Worm (Caenorhabditis elegans) whole organism, L2 larva: ENCODE data around the gene egl-27.

Source experiments
- C34F6.9 ChIP-seq: fragments of 150-350 bp; optimal IDR thresholded peaks from 2 replicates; lab custom pipeline; 2014; ENCODE audit warnings: missing biosample characterization, missing genetic modification characterization
- F13H6.1 ChIP-seq: sonication (generic microtip); optimal IDR thresholded peaks from 2 replicates; lab custom pipeline; 2016; ENCODE audit warnings: missing genetic modification characterization, missing compliant biosample characterization
- R02D3.7 ChIP-seq: fragments of 150-350 bp; optimal IDR thresholded peaks from 2 replicates; lab custom pipeline; 2014; ENCODE audit warnings: missing biosample characterization, missing genetic modification characterization
- Y55F3AM.14 ChIP-seq: fragments of 200-800 bp; sonication (Bioruptor generic); optimal IDR thresholded peaks from 2 replicates; lab custom pipeline; 2018; ENCODE audit warnings: mild to moderate bottlenecking, missing genetic modification characterization, missing compliant biosample characterization
- ZK546.5 ChIP-seq: sonication (generic microtip); optimal IDR thresholded peaks from 2 replicates; lab custom pipeline; 2017; ENCODE audit warnings: missing biosample characterization, missing genetic modification characterization
- alr-1 ChIP-seq: fragments of 150-350 bp; optimal IDR thresholded peaks from 2 replicates; lab custom pipeline; 2014; ENCODE audit warnings: missing biosample characterization, missing genetic modification characterization
- aly-2 ChIP-seq: fragments of 150-350 bp; optimal IDR thresholded peaks from 2 replicates; lab custom pipeline; 2014; ENCODE audit warnings: missing biosample characterization, missing genetic modification characterization
- ama-1 ChIP-seq: fragments of 150-350 bp; optimal IDR thresholded peaks from 2 replicates; lab custom pipeline; 2018; ENCODE audit warnings: inconsistent platforms
- blmp-1 ChIP-seq: sonication (generic microtip); optimal IDR thresholded peaks from 2 replicates; lab custom pipeline; 2017; ENCODE audit warnings: missing genetic modification characterization, mild to moderate bottlenecking, missing compliant biosample characterization, antibody characterized with exemption, moderate library complexity; ENCODE audit not compliant: insufficient read depth
- ceh-16 ChIP-seq: fragments of 150-350 bp; optimal IDR thresholded peaks from 2 replicates; lab custom pipeline; 2014; ENCODE audit warnings: missing biosample characterization, missing genetic modification characterization
- ceh-82 ChIP-seq: fragments of 150-350 bp; optimal IDR thresholded peaks from 2 replicates; lab custom pipeline; 2014; ENCODE audit warnings: missing biosample characterization, missing genetic modification characterization
- crh-2 ChIP-seq: sonication (generic microtip); optimal IDR thresholded peaks from 2 replicates; lab custom pipeline; 2017; ENCODE audit warnings: missing biosample characterization, missing genetic modification characterization
- dmd-4 ChIP-seq: sonication (generic microtip); optimal IDR thresholded peaks from 2 replicates; lab custom pipeline; 2017; ENCODE audit warnings: missing biosample characterization, missing genetic modification characterization
- egl-27 ChIP-seq: sonication (generic microtip); optimal IDR thresholded peaks from 3 replicates; lab custom pipeline; 2017; ENCODE audit warnings: missing biosample characterization, missing genetic modification reagents, missing genetic modification characterization
- elt-1 ChIP-seq: fragments of 150-350 bp; optimal IDR thresholded peaks from 2 replicates; lab custom pipeline; 2014; ENCODE audit warnings: missing biosample characterization, missing genetic modification characterization
- elt-3 ChIP-seq: sonication (generic microtip); optimal IDR thresholded peaks from 2 replicates; lab custom pipeline; 2017; ENCODE audit warnings: missing biosample characterization, missing genetic modification characterization
- fos-1 ChIP-seq: fragments of 150-350 bp; optimal IDR thresholded peaks from 2 replicates; lab custom pipeline; 2014; ENCODE audit warnings: missing biosample characterization, missing genetic modification characterization
- gmeb-1 ChIP-seq: fragments of 150-350 bp; optimal IDR thresholded peaks from 2 replicates; lab custom pipeline; 2014; ENCODE audit warnings: missing biosample characterization, missing genetic modification characterization
- lin-11 ChIP-seq: fragments of 150-350 bp; sonication (generic microtip); optimal IDR thresholded peaks from 2 replicates; lab custom pipeline; 2014; ENCODE audit warnings: missing biosample characterization, missing genetic modification characterization, inconsistent platforms, mixed read lengths
- lin-13 ChIP-seq: fragments of 150-350 bp; optimal IDR thresholded peaks from 2 replicates; lab custom pipeline; 2014; ENCODE audit warnings: missing biosample characterization, missing genetic modification reagents, missing genetic modification characterization
- lin-39 ChIP-seq: fragments of 150-350 bp; optimal IDR thresholded peaks from 2 replicates; lab custom pipeline; 2014; ENCODE audit warnings: missing biosample characterization, missing genetic modification reagents, missing genetic modification characterization
- lsy-2 ChIP-seq, 2 experiments: fragments of 150-350 bp in 1 of 2; sonication (generic microtip) in 1 of 2; optimal IDR thresholded peaks; 2 replicates each; lab custom pipeline; 2014 to 2017; ENCODE audit warnings: missing biosample characterization in 2 of 2, missing genetic modification characterization in 2 of 2
- mab-5 ChIP-seq: fragments of 150-350 bp; optimal IDR thresholded peaks from 2 replicates; lab custom pipeline; 2014; ENCODE audit warnings: missing biosample characterization, missing genetic modification characterization
- mbf-1 ChIP-seq: sonication (generic microtip); optimal IDR thresholded peaks from 2 replicates; lab custom pipeline; 2017; ENCODE audit warnings: missing biosample characterization, missing genetic modification characterization
- mdl-1 ChIP-seq, 2 experiments: fragments of 150-350 bp in 1 of 2; sonication (generic microtip) in 1 of 2; optimal IDR thresholded peaks; 2 replicates each; lab custom pipeline; 2017; ENCODE audit warnings: missing biosample characterization in 2 of 2, missing genetic modification characterization in 2 of 2
- nhr-10 ChIP-seq: sonication (generic microtip); optimal IDR thresholded peaks from 2 replicates; lab custom pipeline; 2017; ENCODE audit warnings: missing biosample characterization, missing genetic modification characterization
- nhr-11 ChIP-seq: fragments of 150-350 bp; optimal IDR thresholded peaks from 2 replicates; lab custom pipeline; 2014; ENCODE audit warnings: missing biosample characterization, missing genetic modification characterization
- nhr-12 ChIP-seq: fragments of 150-350 bp; optimal IDR thresholded peaks from 2 replicates; lab custom pipeline; 2014; ENCODE audit warnings: missing biosample characterization, missing genetic modification characterization
- nhr-129 ChIP-seq: fragments of 150-350 bp; optimal IDR thresholded peaks from 2 replicates; lab custom pipeline; 2014; ENCODE audit warnings: missing biosample characterization, missing genetic modification characterization
- nhr-21 ChIP-seq: fragments of 150-350 bp; optimal IDR thresholded peaks from 2 replicates; lab custom pipeline; 2014; ENCODE audit warnings: missing biosample characterization, missing genetic modification characterization
- nhr-23 ChIP-seq: fragments of 150-350 bp; optimal IDR thresholded peaks from 2 replicates; lab custom pipeline; 2014; ENCODE audit warnings: missing biosample characterization, missing genetic modification reagents, missing genetic modification characterization
- nhr-237 ChIP-seq: fragments of 150-350 bp; optimal IDR thresholded peaks from 2 replicates; lab custom pipeline; 2014; ENCODE audit warnings: missing biosample characterization, missing genetic modification characterization
- nhr-25 ChIP-seq: fragments of 150-350 bp; sonication (generic microtip); optimal IDR thresholded peaks from 3 replicates; lab custom pipeline; 2014; ENCODE audit warnings: missing biosample characterization, missing genetic modification characterization
- nhr-6 ChIP-seq: fragments of 150-350 bp; optimal IDR thresholded peaks from 2 replicates; lab custom pipeline; 2014; ENCODE audit warnings: missing biosample characterization, missing genetic modification characterization
- nhr-77 ChIP-seq: fragments of 150-350 bp; optimal IDR thresholded peaks from 2 replicates; lab custom pipeline; 2014; ENCODE audit warnings: missing biosample characterization, missing genetic modification characterization
- peb-1 ChIP-seq: fragments of 150-350 bp; optimal IDR thresholded peaks from 2 replicates; lab custom pipeline; 2014; ENCODE audit warnings: missing biosample characterization, missing genetic modification characterization
- sem-4 ChIP-seq: fragments of 150-350 bp; optimal IDR thresholded peaks from 2 replicates; lab custom pipeline; 2014; ENCODE audit warnings: missing biosample characterization, missing genetic modification reagents, missing genetic modification characterization
- skn-1 ChIP-seq: sonication (generic microtip); optimal IDR thresholded peaks from 2 replicates; lab custom pipeline; 2017; ENCODE audit warnings: missing biosample characterization, missing genetic modification characterization
- sma-3 ChIP-seq: sonication (generic microtip); optimal IDR thresholded peaks from 2 replicates; lab custom pipeline; 2016; ENCODE audit warnings: missing genetic modification reagents, missing genetic modification characterization, missing compliant biosample characterization
- sma-9 ChIP-seq, 2 experiments: fragments of 150-350 bp in 1 of 2; sonication (generic microtip) in 1 of 2; optimal IDR thresholded peaks; 2 replicates each; lab custom pipeline; 2014 to 2016; ENCODE audit warnings: missing genetic modification characterization in 2 of 2, mild to moderate bottlenecking in 1 of 2, missing biosample characterization in 1 of 2, missing compliant biosample characterization in 1 of 2, missing genetic modification reagents in 1 of 2, moderate library complexity in 1 of 2
- snpc-4 ChIP-seq: fragments of 150-350 bp; optimal IDR thresholded peaks from 2 replicates; lab custom pipeline; 2014; ENCODE audit warnings: missing biosample characterization, missing genetic modification characterization
- unc-39 ChIP-seq: fragments of 150-350 bp; optimal IDR thresholded peaks from 2 replicates; lab custom pipeline; 2014; ENCODE audit warnings: missing biosample characterization, missing genetic modification characterization
- unc-55 ChIP-seq: fragments of 150-350 bp; sonication (generic microtip); optimal IDR thresholded peaks from 3 replicates; lab custom pipeline; 2014; ENCODE audit warnings: missing biosample characterization, missing genetic modification reagents, missing genetic modification characterization
- unc-62 ChIP-seq: fragments of 150-350 bp; optimal IDR thresholded peaks from 2 replicates; lab custom pipeline; 2014; ENCODE audit warnings: missing biosample characterization, missing genetic modification reagents, missing genetic modification characterization
- zag-1 ChIP-seq: fragments of 150-350 bp; optimal IDR thresholded peaks from 2 replicates; lab custom pipeline; 2014; ENCODE audit warnings: missing biosample characterization, missing genetic modification characterization
- ztf-1 ChIP-seq: fragments of 200-800 bp; sonication (Bioruptor generic); conservative IDR thresholded peaks from 2 replicates; pipeline ENCODE4 v1.3.6; 2022; ENCODE audit warnings: missing genetic modification characterization, missing compliant biosample characterization
- ztf-11 ChIP-seq: sonication (generic microtip); optimal IDR thresholded peaks from 2 replicates; lab custom pipeline; 2017; ENCODE audit warnings: missing biosample characterization, missing genetic modification characterization
- ztf-4 ChIP-seq: fragments of 150-350 bp; optimal IDR thresholded peaks from 2 replicates; lab custom pipeline; 2014; ENCODE audit warnings: missing biosample characterization, missing genetic modification characterization

Gene egl-27

DNA sequence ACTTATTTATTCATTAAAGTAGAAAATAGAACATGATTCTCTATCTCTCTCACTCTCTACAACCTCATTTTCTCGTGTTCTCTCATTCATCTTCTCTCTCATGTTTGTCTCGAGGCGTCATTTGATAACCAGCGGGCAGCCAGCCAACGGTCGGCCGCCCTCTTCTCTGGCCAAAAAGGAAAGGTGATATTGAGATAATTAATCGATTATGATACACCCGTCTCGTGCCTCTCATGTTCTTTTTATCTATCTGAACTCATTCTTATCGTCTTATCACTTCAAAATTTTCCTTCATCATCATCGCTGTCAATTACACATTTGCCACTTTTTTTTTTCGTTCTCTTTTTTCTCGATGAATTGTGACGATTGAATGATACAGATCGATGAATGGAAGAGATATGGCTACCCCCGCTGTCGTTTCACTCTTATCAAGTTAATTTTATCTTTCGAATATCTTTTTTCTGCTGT is 7.9 kb downstream of the egl-27 start:
- TF ChIP-seq Y55F3AM.14 (peak; percentile 68), lsy-2 (tag; optimal IDR thresholded peaks at IDR 0.05; lab: Kevin White, UChicago) (peak; percentile 10 to 66), nhr-12 (tag; lab: Kevin White, UChicago) (no peak), elt-3 (peak; percentile 50), ama-1 (no peak), nhr-237 (tag; lab: Kevin White, UChicago) (no peak), sma-3 (peak; percentile 97), zag-1 (tag; lab: Kevin White, UChicago) (no peak), sem-4 (tag; lab: Kevin White, UChicago) (peak; percentile 68), gmeb-1 (tag; lab: Kevin White, UChicago) (peak; percentile 67), sma-9 (GFP tag; optimal IDR thresholded peaks at IDR 0.05; lab: Kevin White, UChicago) (peak; percentile 98), sma-9 (tag; optimal IDR thresholded peaks at IDR 0.05; lab: Kevin White, UChicago) (no peak), egl-27 (tag; lab: Kevin White, UChicago) (peak; percentile 99), mbf-1 (tag; lab: Kevin White, UChicago) (no peak), mab-5 (peak; percentile 16), unc-55 (GFP tag; lab: Kevin White, UChicago) (peak; percentile 55), elt-1 (tag; lab: Kevin White, UChicago) (peak; percentile 58), R02D3.7 (tag; lab: Kevin White, UChicago) (no peak), nhr-21 (peak; percentile 96), nhr-23 (tag; lab: Kevin White, UChicago) (no peak), lin-39 (tag; lab: Kevin White, UChicago) (no peak), peb-1 (tag; lab: Kevin White, UChicago) (no peak), dmd-4 (tag; lab: Kevin White, UChicago) (no peak), ztf-1 (GFP tag; lab: Robert Waterston, UW) (no peak), unc-62 (GFP tag; lab: Kevin White, UChicago) (no peak), nhr-25 (tag; lab: Kevin White, UChicago) (peak; percentile 84), blmp-1 (tag; lab: Kevin White, UChicago) (peak; percentile 91), snpc-4 (tag; lab: Kevin White, UChicago) (peak; percentile 49), nhr-77 (tag; lab: Kevin White, UChicago) (peak; percentile 9), F13H6.1 (tag; lab: Kevin White, UChicago) (peak; percentile 91), nhr-129 (tag; lab: Kevin White, UChicago) (peak; percentile 53), ceh-82 (tag; lab: Kevin White, UChicago) (no peak), unc-39 (tag; lab: Kevin White, UChicago) (no peak), skn-1 (peak; percentile 71), mdl-1 (tag; optimal IDR thresholded peaks at IDR 0.05; lab: Kevin White, UChicago) (peak; percentile 77 to 84), alr-1 (tag; lab: Kevin White, UChicago) (no peak), nhr-10 (tag; lab: Kevin White, UChicago) (no peak), fos-1 (peak; percentile 100), ztf-4 (peak; percentile 77), ceh-16 (tag; lab: Kevin White, UChicago) (no peak), lin-11 (no peak), nhr-6 (no peak), ztf-11 (no peak), C34F6.9 (tag; lab: Kevin White, UChicago) (peak; percentile 34), aly-2 (tag; lab: Kevin White, UChicago) (no peak), lin-13 (peak; percentile 33), crh-2 (tag; lab: Kevin White, UChicago) (peak; percentile 88), nhr-11 (no peak), ZK546.5 (tag; lab: Kevin White, UChicago) (no peak)
